Worm (Caenorhabditis elegans): Measurements from ENCODE around the gene cest-7.

- TF ChIP-seq pha-4 (tag; optimal IDR thresholded peaks at IDR 0.05) (no peak), nfya-1 (tag; optimal IDR thresholded peaks at IDR 0.05; ENCODE audit: borderline replicate concordance, insufficient read depth) (no peak), athp-1 (tag; optimal IDR thresholded peaks at IDR 0.05) (no peak), F52B5.7 (tag; optimal IDR thresholded peaks at IDR 0.05) (no peak), unc-62 (GFP tag; optimal IDR thresholded peaks at IDR 0.05) (no peak), lsy-27 (tag; optimal IDR thresholded peaks at IDR 0.05; ENCODE audit: borderline replicate concordance, insufficient read depth) (no peak)
Measured at ce11 chrX:12200577-12200976, 29.2 kb upstream of the cest-7 start.

All from whole organism, young adult.